Worm (Caenorhabditis elegans) whole organism, L4 larva: Measurements from ENCODE around the gene tag-191.

Experiments used
- D1046.2 ChIP-seq: fragments of 200-800 bp; sonication (Bioruptor generic); IDR thresholded peaks from 2 replicates; pipeline ENCODE4 v1.3.6; 2022; ENCODE audit warnings: missing genetic modification characterization, missing compliant biosample characterization
- F10B5.3 ChIP-seq: sonication (generic microtip); optimal IDR thresholded peaks from 2 replicates; lab custom pipeline; 2016; ENCODE audit warnings: mild to moderate bottlenecking, missing genetic modification characterization, missing compliant biosample characterization
- F26F4.8 ChIP-seq: fragments of 200-800 bp; sonication (Bioruptor generic); conservative IDR thresholded peaks from 2 replicates; pipeline ENCODE4 v1.3.6; 2022; ENCODE audit warnings: missing genetic modification characterization, missing compliant biosample characterization
- F49E8.2 ChIP-seq: sonication (generic microtip); optimal IDR thresholded peaks from 2 replicates; lab custom pipeline; 2016; ENCODE audit warnings: missing compliant biosample characterization, mild to moderate bottlenecking, missing genetic modification characterization, borderline replicate concordance
- T20F7.1 ChIP-seq: fragments of 200-800 bp; sonication (Bioruptor generic); optimal IDR thresholded peaks from 2 replicates; lab custom pipeline; 2018; ENCODE audit warnings: mild to moderate bottlenecking, missing genetic modification characterization, missing compliant biosample characterization
- ama-1 ChIP-seq: fragments of 150-350 bp; optimal IDR thresholded peaks from 2 replicates; lab custom pipeline; 2014; ENCODE audit warnings: inconsistent platforms, mixed read lengths
- ceh-62 ChIP-seq: sonication (generic microtip); optimal IDR thresholded peaks from 2 replicates; lab custom pipeline; 2017; ENCODE audit warnings: missing biosample characterization, missing genetic modification characterization
- ces-1 ChIP-seq: fragments of 150-350 bp; sonication (generic microtip); optimal IDR thresholded peaks from 4 replicates; lab custom pipeline; 2014; ENCODE audit warnings: missing biosample characterization, missing genetic modification reagents, missing genetic modification characterization
- ctbp-1 ChIP-seq: fragments of 200-800 bp; sonication (Bioruptor generic); IDR thresholded peaks from 2 replicates; pipeline ENCODE4 v1.3.6; 2022; ENCODE audit warnings: missing genetic modification reagents, missing genetic modification characterization, missing compliant biosample characterization
- daf-16 ChIP-seq, 3 experiments: sonication (generic microtip); optimal IDR thresholded peaks; 2 replicates each; lab custom pipeline; 2016 to 2017; ENCODE audit warnings: missing genetic modification characterization in 3 of 3, missing genetic modification reagents in 3 of 3, mild to moderate bottlenecking in 2 of 3, missing compliant biosample characterization in 2 of 3, missing biosample characterization in 1 of 3, moderate library complexity in 1 of 3
- dmd-9 ChIP-seq: fragments of 200-800 bp; sonication (Bioruptor generic); IDR thresholded peaks from 2 replicates; pipeline ENCODE4 v1.3.6; 2022; ENCODE audit warnings: missing genetic modification reagents, missing genetic modification characterization, missing compliant biosample characterization
- dpl-1 ChIP-seq: fragments of 150-350 bp; optimal IDR thresholded peaks from 2 replicates; lab custom pipeline; 2014; ENCODE audit warnings: missing biosample characterization, missing genetic modification reagents, missing genetic modification characterization
- duxl-1 ChIP-seq: sonication (generic microtip); optimal IDR thresholded peaks from 2 replicates; lab custom pipeline; 2016; ENCODE audit warnings: mild to moderate bottlenecking, missing genetic modification characterization, moderate library complexity, missing compliant biosample characterization; ENCODE audit not compliant: poor library complexity
- fos-1 ChIP-seq: fragments of 150-350 bp; optimal IDR thresholded peaks from 2 replicates; lab custom pipeline; 2014; ENCODE audit warnings: missing biosample characterization, missing genetic modification characterization
- gei-8 ChIP-seq: fragments of 200-800 bp; sonication (Bioruptor generic); optimal IDR thresholded peaks from 2 replicates; lab custom pipeline; 2018; ENCODE audit warnings: mild to moderate bottlenecking, missing genetic modification characterization, missing compliant biosample characterization
- hlh-30 ChIP-seq: sonication (generic microtip); optimal IDR thresholded peaks from 2 replicates; lab custom pipeline; 2017; ENCODE audit warnings: antibody characterized with exemption, mild to moderate bottlenecking, missing genetic modification characterization, missing compliant biosample characterization; ENCODE audit not compliant: insufficient read depth
- hmg-1.1 ChIP-seq: fragments of 200-800 bp; sonication (Bioruptor generic); IDR thresholded peaks from 2 replicates; pipeline ENCODE4 v1.3.6; 2022; ENCODE audit warnings: missing genetic modification reagents, missing genetic modification characterization, missing compliant biosample characterization
- jun-1 ChIP-seq: fragments of 150-350 bp; optimal IDR thresholded peaks from 2 replicates; lab custom pipeline; 2014; ENCODE audit warnings: missing biosample characterization, missing genetic modification reagents, missing genetic modification characterization
- lim-7 ChIP-seq: fragments of 200-800 bp; sonication (Bioruptor generic); IDR thresholded peaks from 2 replicates; pipeline ENCODE4 v1.3.6; 2022; ENCODE audit warnings: missing genetic modification characterization, missing compliant biosample characterization
- lin-15B ChIP-seq: fragments of 150-350 bp; sonication (generic microtip); optimal IDR thresholded peaks from 3 replicates; lab custom pipeline; 2014; ENCODE audit warnings: missing biosample characterization, missing genetic modification characterization
- lin-29 ChIP-seq: fragments of 200-800 bp; sonication (Bioruptor generic); IDR thresholded peaks from 2 replicates; pipeline ENCODE4 v1.3.6; 2022; ENCODE audit warnings: missing genetic modification reagents, missing genetic modification characterization, missing compliant biosample characterization
- lin-39 ChIP-seq: fragments of 150-350 bp; optimal IDR thresholded peaks from 2 replicates; lab custom pipeline; 2014; ENCODE audit warnings: missing biosample characterization, missing genetic modification reagents, missing genetic modification characterization
- lsy-2 ChIP-seq, 2 experiments: fragments of 150-350 bp in 1 of 2; sonication (generic microtip) in 1 of 2; optimal IDR thresholded peaks; 2 replicates each; lab custom pipeline; 2014 to 2017; ENCODE audit warnings: missing biosample characterization in 2 of 2, missing genetic modification characterization in 2 of 2
- madf-9 ChIP-seq: fragments of 200-800 bp; sonication (Bioruptor generic); conservative IDR thresholded peaks from 2 replicates; pipeline ENCODE4 v1.3.6; 2022; ENCODE audit warnings: missing genetic modification reagents, missing genetic modification characterization, missing compliant biosample characterization
- mep-1 ChIP-seq: fragments of 150-350 bp; sonication (generic microtip); optimal IDR thresholded peaks from 3 replicates; lab custom pipeline; 2014; ENCODE audit warnings: missing biosample characterization, missing genetic modification characterization
- nhr-102 ChIP-seq: sonication (generic microtip); optimal IDR thresholded peaks from 2 replicates; lab custom pipeline; 2016; ENCODE audit warnings: mild to moderate bottlenecking, missing genetic modification characterization, moderate library complexity, missing compliant biosample characterization
- nhr-111 ChIP-seq: fragments of 200-800 bp; sonication (Bioruptor generic); optimal IDR thresholded peaks from 2 replicates; lab custom pipeline; 2018; ENCODE audit warnings: mild to moderate bottlenecking, missing genetic modification characterization, missing compliant biosample characterization
- nhr-25 ChIP-seq: sonication (generic microtip); optimal IDR thresholded peaks from 2 replicates; lab custom pipeline; 2017; ENCODE audit warnings: missing genetic modification characterization, mild to moderate bottlenecking, missing compliant biosample characterization, antibody characterized with exemption, moderate library complexity, borderline replicate concordance; ENCODE audit not compliant: insufficient read depth
- nhr-41 ChIP-seq: fragments of 200-800 bp; sonication (Bioruptor generic); IDR thresholded peaks from 2 replicates; pipeline ENCODE4 v1.3.6; 2022; ENCODE audit warnings: missing genetic modification reagents, missing genetic modification characterization, missing compliant biosample characterization
- nhr-48 ChIP-seq: sonication (generic microtip); optimal IDR thresholded peaks from 2 replicates; lab custom pipeline; 2016; ENCODE audit warnings: mild to moderate bottlenecking, missing genetic modification characterization, missing compliant biosample characterization
- nhr-76 ChIP-seq: fragments of 150-350 bp; optimal IDR thresholded peaks from 2 replicates; lab custom pipeline; 2014; ENCODE audit warnings: missing biosample characterization, missing genetic modification characterization
- pha-4 ChIP-seq, 2 experiments: fragments of 150-350 bp in 1 of 2; fragments of 200-800 bp in 1 of 2; sonication (Bioruptor generic) in 1 of 2; IDR thresholded peaks in 1 of 2; optimal IDR thresholded peaks in 1 of 2; 2 replicates each; pipeline versions ENCODE4 v1.3.6 to Lab custom; 2014 to 2022; ENCODE audit warnings: missing genetic modification characterization in 2 of 2, missing genetic modification reagents in 2 of 2, missing biosample characterization in 1 of 2, missing compliant biosample characterization in 1 of 2
- rbr-2 ChIP-seq: sonication (generic microtip); optimal IDR thresholded peaks from 2 replicates; lab custom pipeline; 2016; ENCODE audit warnings: missing genotype, missing genetic modification characterization, missing compliant biosample characterization
- saeg-2 ChIP-seq: fragments of 200-800 bp; sonication (Bioruptor generic); IDR thresholded peaks from 2 replicates; pipeline ENCODE4 v1.3.6; 2022; ENCODE audit warnings: missing genetic modification reagents, missing genetic modification characterization, missing compliant biosample characterization
- spr-1 ChIP-seq: sonication (generic microtip); optimal IDR thresholded peaks from 2 replicates; lab custom pipeline; 2016; ENCODE audit warnings: mild to moderate bottlenecking, missing genetic modification characterization, missing compliant biosample characterization
- unc-130 ChIP-seq: sonication (generic microtip); optimal IDR thresholded peaks from 2 replicates; lab custom pipeline; 2016; ENCODE audit warnings: missing genetic modification reagents, missing genetic modification characterization, missing compliant biosample characterization
- unc-39 ChIP-seq: sonication (generic microtip); optimal IDR thresholded peaks from 2 replicates; lab custom pipeline; 2017; ENCODE audit warnings: missing biosample characterization, missing genetic modification characterization
- unc-62 ChIP-seq, 3 experiments: fragments of 150-350 bp in 1 of 3; sonication (generic microtip); optimal IDR thresholded peaks in 2 of 3; peaks in 1 of 3; 1 replicate in 1 of 3; 2 replicates in 2 of 3; lab custom pipeline; 2014 to 2017; ENCODE audit warnings: missing biosample characterization in 3 of 3, missing genetic modification characterization in 3 of 3, missing genetic modification reagents in 3 of 3, missing genotype in 1 of 3
- vab-7 ChIP-seq: fragments of 200-800 bp; sonication (Bioruptor generic); IDR thresholded peaks from 2 replicates; pipeline ENCODE4 v1.3.6; 2022; ENCODE audit warnings: missing genetic modification reagents, missing genetic modification characterization, missing compliant biosample characterization
- zfp-2 ChIP-seq: sonication (generic microtip); optimal IDR thresholded peaks from 2 replicates; lab custom pipeline; 2016; ENCODE audit warnings: mild to moderate bottlenecking, missing genetic modification characterization, missing compliant biosample characterization
- zfp-3 ChIP-seq: fragments of 200-800 bp; sonication (Bioruptor generic); conservative IDR thresholded peaks from 2 replicates; pipeline ENCODE4 v1.3.6; 2022; ENCODE audit warnings: missing genetic modification reagents, missing genetic modification characterization, missing compliant biosample characterization
- zip-11 ChIP-seq: fragments of 200-800 bp; sonication (Bioruptor generic); IDR thresholded peaks from 2 replicates; pipeline ENCODE4 v1.3.6; 2022; ENCODE audit warnings: missing genetic modification characterization, missing compliant biosample characterization
- zip-2 ChIP-seq: fragments of 150-350 bp; optimal IDR thresholded peaks from 2 replicates; lab custom pipeline; 2014; ENCODE audit warnings: missing biosample characterization, missing genetic modification characterization

The tag-191 gene

DNA sequence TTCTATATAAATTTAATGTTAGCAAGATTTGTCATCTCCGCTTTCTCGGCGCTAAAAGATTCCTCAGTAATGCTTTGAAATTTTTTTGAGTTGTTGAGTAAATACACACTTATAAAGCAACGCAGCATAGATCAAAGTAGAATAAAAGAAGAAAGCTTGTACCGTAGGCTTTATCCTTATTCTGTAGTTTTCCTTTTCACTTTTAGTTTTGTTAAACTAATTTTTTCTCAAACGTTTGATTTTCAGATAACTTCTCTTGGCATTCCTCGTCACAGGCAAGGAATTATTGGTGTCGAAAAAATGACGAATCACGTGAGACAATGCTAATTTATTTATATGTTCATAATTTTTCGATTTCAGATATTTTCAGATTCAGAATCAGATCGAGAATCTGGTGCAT is 26.4 kb upstream of the tag-191 start, which contains the start of gene C53A5.11 (continued):
- TF ChIP-seq unc-62 (GFP tag; optimal IDR thresholded peaks at IDR 0.05 in 1 of 2; lab: Kevin White, UChicago), result no peak
- no peak for TF ChIP-seq unc-62 (tag; optimal IDR thresholded peaks at IDR 0.05; lab: Kevin White, UChicago)

DNA sequence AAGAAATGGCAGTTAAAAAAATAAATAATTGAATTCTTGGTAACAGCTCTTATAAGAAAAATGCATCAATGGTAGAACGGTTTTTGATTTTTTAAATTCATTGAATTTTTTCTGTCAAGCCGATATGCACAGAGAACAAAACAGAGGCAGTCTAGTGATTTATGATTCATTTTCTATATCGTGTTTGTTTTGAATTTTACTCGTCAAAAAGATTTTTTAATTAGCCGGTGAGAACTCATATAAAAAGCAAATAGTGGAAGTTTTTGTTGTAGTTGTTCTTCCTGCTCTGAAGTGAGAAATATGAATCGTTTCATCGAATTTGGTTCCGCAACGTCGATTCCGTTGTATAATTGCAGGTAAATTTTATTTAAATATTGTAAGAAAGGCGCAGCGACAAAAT is 23.1 kb upstream of the tag-191 start, which contains the start of gene srt-32:
Gene srt-32 (plus strand): TSS at position 301 of the 400 bp plus-strand sequence.
- no peak for TF ChIP-seq lim-7 (GFP tag; lab: Robert Waterston, UW)
- no peak for TF ChIP-seq unc-130 (GFP tag; lab: Kevin White, UChicago)
- TF ChIP-seq gei-8 (GFP tag; lab: Kevin White, UChicago), result no peak
- TF ChIP-seq nhr-111, result no peak
- no peak for TF ChIP-seq F49E8.2 (tag; lab: Kevin White, UChicago)
- no peak for TF ChIP-seq dmd-9 (GFP tag; lab: Robert Waterston, UW)
- TF ChIP-seq ama-1 (lab: Kevin White, UChicago), result no peak
- no peak for TF ChIP-seq nhr-48 (tag; lab: Kevin White, UChicago)
- no peak for TF ChIP-seq lsy-2 (tag; optimal IDR thresholded peaks at IDR 0.05; lab: Kevin White, UChicago)
- no peak for TF ChIP-seq daf-16 (GFP tag; optimal IDR thresholded peaks at IDR 0.05; lab: Kevin White, UChicago)
- no peak for TF ChIP-seq daf-16 (tag; optimal IDR thresholded peaks at IDR 0.05; lab: Kevin White, UChicago)
- TF ChIP-seq vab-7, result no peak
- TF ChIP-seq ceh-62 (tag; lab: Kevin White, UChicago), result no peak
- no peak for TF ChIP-seq ctbp-1 (GFP tag; lab: Robert Waterston, UW)
- no peak for TF ChIP-seq zfp-2 (tag; lab: Kevin White, UChicago)

DNA sequence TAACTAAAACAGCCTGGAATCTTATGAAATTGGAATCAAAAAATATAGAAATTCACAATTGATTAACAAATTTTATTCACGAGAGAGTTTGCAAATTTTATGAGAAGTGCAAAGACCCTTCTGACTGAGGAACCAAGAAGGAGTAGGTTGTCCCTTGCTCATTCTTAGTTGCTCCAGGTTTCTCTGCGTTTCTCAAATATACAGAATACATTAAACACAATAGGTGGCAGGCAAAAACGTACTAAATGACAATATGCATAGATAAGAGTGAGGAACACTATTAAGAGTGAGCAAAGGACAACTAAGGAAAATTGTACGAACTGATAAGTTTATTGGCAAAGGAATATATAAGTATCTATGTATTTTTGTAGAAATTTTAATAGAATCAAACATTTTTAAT is 22.6 kb upstream of the tag-191 start, which contains the start of gene C53A5.9:
Gene C53A5.9 (minus strand): TSS at position 101 of the 400 bp plus-strand sequence.
- TF ChIP-seq duxl-1 (tag; lab: Kevin White, UChicago) (no peak), mep-1 (tag; lab: Kevin White, UChicago) (no peak), pha-4 (GFP tag; IDR thresholded peaks at IDR 0.05; lab: Robert Waterston, UW) (no peak), pha-4 (tag; optimal IDR thresholded peaks at IDR 0.05; lab: Kevin White, UChicago) (no peak), lin-29 (GFP tag; lab: Robert Waterston, UW) (no peak), unc-39 (tag; lab: Kevin White, UChicago) (no peak), zip-2 (tag; lab: Kevin White, UChicago) (no peak), ces-1 (GFP tag; lab: Kevin White, UChicago) (no peak), madf-9 (GFP tag; lab: Robert Waterston, UW) (no peak), nhr-76 (tag; lab: Kevin White, UChicago) (no peak), hlh-30 (tag; lab: Kevin White, UChicago) (no peak), zfp-3 (GFP tag; lab: Robert Waterston, UW) (no peak), fos-1 (tag; lab: Kevin White, UChicago) (no peak), hmg-1.1 (no peak), vab-7 (no peak), nhr-102 (tag; lab: Kevin White, UChicago) (no peak), jun-1 (tag; lab: Kevin White, UChicago) (no peak), nhr-111 (no peak), dpl-1 (GFP tag; lab: Kevin White, UChicago) (no peak), saeg-2 (GFP tag; lab: Robert Waterston, UW) (no peak)

DNA sequence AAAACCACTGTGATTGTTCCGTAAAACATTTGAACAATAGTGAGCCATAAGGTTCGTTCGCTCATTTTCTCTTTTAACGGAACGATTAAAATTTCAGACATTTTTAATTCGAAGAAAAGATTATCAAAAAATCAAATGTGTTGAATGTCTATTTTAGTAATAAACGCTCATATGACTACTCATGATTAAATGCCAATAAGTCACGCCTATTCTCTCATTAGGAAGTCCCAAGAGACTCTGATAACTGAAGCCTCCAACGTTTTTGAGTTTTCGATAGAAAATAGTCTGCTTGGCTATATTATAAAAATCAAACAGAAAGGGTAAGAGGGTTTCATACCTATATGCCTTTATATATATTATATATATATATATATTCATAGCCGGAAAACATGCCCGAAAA is 20.0 kb upstream of the tag-191 start, which contains the start of gene srg-47:
Gene srg-47 (minus strand): TSS at position 101 of the 400 bp plus-strand sequence.
- TF ChIP-seq F10B5.3 (tag; lab: Kevin White, UChicago) (no peak), spr-1 (no peak), ceh-62 (tag; lab: Kevin White, UChicago) (no peak), T20F7.1 (no peak), zip-11 (GFP tag; lab: Robert Waterston, UW) (no peak), nhr-41 (GFP tag; lab: Robert Waterston, UW) (no peak), rbr-2 (tag; lab: Kevin White, UChicago) (no peak), F26F4.8 (GFP tag; lab: Robert Waterston, UW) (no peak), D1046.2 (no peak), lin-39 (tag; lab: Kevin White, UChicago) (no peak), nhr-25 (tag; lab: Kevin White, UChicago) (no peak), lin-15B (tag; lab: Kevin White, UChicago) (no peak)
